Worm (Caenorhabditis elegans): Measurements from ENCODE around the gene fust-1.

DNA sequence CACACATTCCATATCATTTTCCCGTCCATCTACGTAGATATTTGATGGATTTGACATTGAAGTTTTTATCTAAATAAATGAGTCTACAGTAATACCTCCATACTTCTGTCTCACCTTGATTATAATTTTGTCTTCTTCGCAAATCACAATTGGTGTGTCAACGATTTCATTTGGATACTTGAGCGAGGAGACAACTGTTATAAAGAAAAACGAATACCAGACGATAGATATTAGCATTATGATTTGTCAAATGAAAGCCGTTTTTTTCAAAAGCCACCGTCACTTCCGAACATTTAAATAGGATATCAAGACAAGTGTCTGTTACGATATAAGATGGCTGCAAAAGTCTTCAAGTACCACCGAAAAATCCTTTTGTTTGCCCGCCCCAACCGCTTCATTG is 36.7 kb upstream of the fust-1 start, which contains the start of gene cutl-5:
- TF ChIP-seq elt-1 (tag; optimal IDR thresholded peaks at IDR 0.05; ENCODE audit: borderline replicate concordance, insufficient read depth) = no peak
- no peak for TF ChIP-seq blmp-1 (tag; optimal IDR thresholded peaks at IDR 0.05)
- TF ChIP-seq lsy-2 (tag; optimal IDR thresholded peaks at IDR 0.05) = no peak
- TF ChIP-seq lin-13 (tag; optimal IDR thresholded peaks at IDR 0.05) = no peak
- no peak for TF ChIP-seq snpc-4 (tag; optimal IDR thresholded peaks at IDR 0.05)
- no peak for TF ChIP-seq ceh-83 (GFP tag; optimal IDR thresholded peaks at IDR 0.05)
- TF ChIP-seq mep-1 (tag; optimal IDR thresholded peaks at IDR 0.05) = no peak
- no peak for TF ChIP-seq bed-3 (GFP tag; optimal IDR thresholded peaks at IDR 0.05)
- no peak for TF ChIP-seq elt-3 (tag; optimal IDR thresholded peaks at IDR 0.05)
- no peak for TF ChIP-seq nhr-12 (tag; optimal IDR thresholded peaks at IDR 0.05)
- no peak for TF ChIP-seq sptf-1 (tag; optimal IDR thresholded peaks at IDR 0.05)
